Fruit fly (Drosophila melanogaster) Kc167 (cell line): Measurements from ENCODE around the gene CG13060.

Experiments used
- Sin3A ChIP-seq: fragments of >200 bp; optimal IDR thresholded peaks from 2 replicates; lab custom pipeline; 2018; ENCODE audit warnings: missing external identifiers
- insv ChIP-seq: fragments of >200 bp; optimal IDR thresholded peaks from 3 replicates; lab custom pipeline; 2018; ENCODE audit warnings: missing external identifiers

DNA sequence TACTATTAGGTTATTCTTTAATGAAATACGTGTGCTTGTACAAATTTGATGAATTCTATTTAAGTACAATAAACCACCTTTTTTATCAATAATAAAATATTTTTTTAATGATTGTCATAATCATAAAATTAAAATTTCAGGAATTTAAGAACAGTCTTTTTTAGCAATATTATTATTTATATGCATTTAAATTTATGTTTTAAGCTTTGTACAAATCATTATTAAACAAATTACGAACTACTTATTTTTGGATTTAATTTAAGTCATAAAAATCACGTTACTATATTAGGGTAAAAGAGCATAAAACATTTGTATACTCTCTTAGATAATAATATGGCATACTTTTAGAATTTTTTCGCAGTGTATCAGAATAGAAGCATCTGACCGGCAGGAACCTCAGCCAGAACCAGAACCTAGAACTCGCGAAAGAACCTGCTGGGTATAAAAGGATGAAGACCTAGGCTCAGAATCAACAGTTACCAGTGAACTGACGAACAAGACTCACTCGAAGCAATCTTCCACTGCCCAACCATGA is 42.5 kb downstream of the CG13060 start, which contains the start of gene Cpr72Ea:
- TF ChIP-seq Sin3A (lab: Kevin White, UChicago) (no peak), insv (no peak)
